Worm (Caenorhabditis elegans) whole organism, L1 larva: ENCODE measurements around the gene ras-1.

Source experiments
- C04F5.9 ChIP-seq: sonication (generic microtip); optimal IDR thresholded peaks from 2 replicates; lab custom pipeline; 2016; ENCODE audit warnings: missing genetic modification characterization, missing compliant biosample characterization
- aha-1 ChIP-seq: fragments of 150-350 bp; optimal IDR thresholded peaks from 2 replicates; lab custom pipeline; 2014; ENCODE audit warnings: missing biosample characterization, missing genetic modification characterization
- aly-2 ChIP-seq: fragments of 150-350 bp; optimal IDR thresholded peaks from 2 replicates; lab custom pipeline; 2014; ENCODE audit warnings: missing biosample characterization, missing genetic modification characterization
- blmp-1 ChIP-seq: fragments of 150-350 bp; optimal IDR thresholded peaks from 2 replicates; lab custom pipeline; 2014; ENCODE audit warnings: missing biosample characterization, missing genetic modification characterization
- ceh-63 ChIP-seq: fragments of 200-800 bp; sonication (Bioruptor generic); optimal IDR thresholded peaks from 2 replicates; lab custom pipeline; 2018; ENCODE audit warnings: mild to moderate bottlenecking, missing genetic modification characterization, missing compliant biosample characterization
- ceh-82 ChIP-seq, 3 experiments: fragments of 150-350 bp in 1 of 3; sonication (generic microtip) in 2 of 3; optimal IDR thresholded peaks; 2 replicates each; lab custom pipeline; 2014 to 2017; ENCODE audit warnings: missing biosample characterization in 3 of 3, missing genetic modification characterization in 3 of 3
- dpl-1 ChIP-seq, 3 experiments: fragments of 150-350 bp in 2 of 3; sonication (generic microtip) in 1 of 3; optimal IDR thresholded peaks; 2 replicates each; lab custom pipeline; 2014 to 2017; ENCODE audit warnings: missing biosample characterization in 3 of 3, missing genetic modification characterization in 3 of 3, missing genetic modification reagents in 3 of 3
- egl-13 ChIP-seq: sonication (generic microtip); optimal IDR thresholded peaks from 2 replicates; lab custom pipeline; 2016; ENCODE audit warnings: missing genotype, missing genetic modification reagents, missing genetic modification characterization, missing compliant biosample characterization
- elt-3 ChIP-seq, 6 experiments: fragments of 150-350 bp in 1 of 6; sonication (generic microtip); optimal IDR thresholded peaks; 2 replicates each; lab custom pipeline; 2017 to 2018; ENCODE audit warnings: missing biosample characterization in 6 of 6, missing genetic modification characterization in 6 of 6, inconsistent platforms in 1 of 6
- ets-5 ChIP-seq: fragments of 200-800 bp; sonication (Bioruptor generic); IDR thresholded peaks from 2 replicates; pipeline ENCODE4 v1.3.6; 2022; ENCODE audit warnings: missing genetic modification characterization, missing compliant biosample characterization
- fkh-8 ChIP-seq: sonication (generic microtip); optimal IDR thresholded peaks from 2 replicates; lab custom pipeline; 2016; ENCODE audit warnings: mild to moderate bottlenecking, missing genetic modification characterization, missing compliant biosample characterization
- fos-1 ChIP-seq: fragments of 150-350 bp; optimal IDR thresholded peaks from 2 replicates; lab custom pipeline; 2014; ENCODE audit warnings: missing biosample characterization, missing genetic modification characterization
- hlh-4 ChIP-seq: sonication (generic microtip); optimal IDR thresholded peaks from 2 replicates; lab custom pipeline; 2016; ENCODE audit warnings: mild to moderate bottlenecking, missing genetic modification characterization, missing compliant biosample characterization
- hpl-2 ChIP-seq: fragments of 150-350 bp; optimal IDR thresholded peaks from 2 replicates; lab custom pipeline; 2014; ENCODE audit warnings: missing biosample characterization, missing genetic modification reagents, missing genetic modification characterization
- isw-1 ChIP-seq: fragments of 200-800 bp; sonication (Bioruptor generic); IDR thresholded peaks from 2 replicates; pipeline ENCODE4 v1.3.6; 2022; ENCODE audit warnings: missing genetic modification characterization, missing compliant biosample characterization
- jun-1 ChIP-seq: fragments of 150-350 bp; optimal IDR thresholded peaks from 2 replicates; lab custom pipeline; 2014; ENCODE audit warnings: missing biosample characterization, missing genetic modification reagents, missing genetic modification characterization
- lin-13 ChIP-seq: fragments of 150-350 bp; optimal IDR thresholded peaks from 2 replicates; lab custom pipeline; 2014; ENCODE audit warnings: missing biosample characterization, missing genetic modification reagents, missing genetic modification characterization
- lin-14 ChIP-seq: fragments of 200-800 bp; sonication (Bioruptor generic); optimal IDR thresholded peaks from 2 replicates; lab custom pipeline; 2018; ENCODE audit warnings: mild to moderate bottlenecking, missing genetic modification characterization, moderate library complexity, missing compliant biosample characterization
- lin-15B ChIP-seq: fragments of 150-350 bp; sonication (generic microtip); optimal IDR thresholded peaks from 3 replicates; lab custom pipeline; 2014; ENCODE audit warnings: missing biosample characterization, missing genetic modification characterization
- lin-35 ChIP-seq, 2 experiments: fragments of 150-350 bp; optimal IDR thresholded peaks; 2 replicates each; lab custom pipeline; 2014; ENCODE audit warnings: missing biosample characterization in 2 of 2, missing genetic modification characterization in 2 of 2, missing genetic modification reagents in 2 of 2
- lin-39 ChIP-seq: fragments of 150-350 bp; optimal IDR thresholded peaks from 2 replicates; lab custom pipeline; 2014; ENCODE audit warnings: missing biosample characterization, missing genetic modification reagents, missing genetic modification characterization
- lir-3 ChIP-seq: sonication (generic microtip); optimal IDR thresholded peaks from 2 replicates; lab custom pipeline; 2016; ENCODE audit warnings: mild to moderate bottlenecking, missing genetic modification characterization, moderate library complexity, missing compliant biosample characterization; ENCODE audit not compliant: poor library complexity
- mef-2 ChIP-seq: fragments of 150-350 bp; optimal IDR thresholded peaks from 2 replicates; lab custom pipeline; 2014; ENCODE audit warnings: missing biosample characterization, missing genetic modification characterization
- mep-1 ChIP-seq: fragments of 150-350 bp; optimal IDR thresholded peaks from 2 replicates; lab custom pipeline; 2014; ENCODE audit warnings: missing biosample characterization, missing genetic modification characterization
- nhr-19 ChIP-seq: fragments of 200-800 bp; sonication (Bioruptor generic); conservative IDR thresholded peaks from 2 replicates; pipeline ENCODE4 v1.3.6; 2022; ENCODE audit warnings: missing genetic modification characterization, missing compliant biosample characterization
- nhr-20 ChIP-seq: sonication (generic microtip); optimal IDR thresholded peaks from 2 replicates; lab custom pipeline; 2016; ENCODE audit warnings: mild to moderate bottlenecking, missing genetic modification characterization, missing compliant biosample characterization
- nhr-28 ChIP-seq: fragments of 150-350 bp; optimal IDR thresholded peaks from 2 replicates; lab custom pipeline; 2014; ENCODE audit warnings: missing biosample characterization, missing genetic modification characterization
- nhr-47 ChIP-seq: sonication (generic microtip); optimal IDR thresholded peaks from 2 replicates; lab custom pipeline; 2016; ENCODE audit warnings: mild to moderate bottlenecking, missing genetic modification characterization, moderate library complexity, missing compliant biosample characterization
- nhr-77 ChIP-seq: fragments of 150-350 bp; optimal IDR thresholded peaks from 2 replicates; lab custom pipeline; 2014; ENCODE audit warnings: missing biosample characterization, missing genetic modification characterization
- nhr-84 ChIP-seq: sonication (generic microtip); optimal IDR thresholded peaks from 2 replicates; lab custom pipeline; 2017; ENCODE audit warnings: missing biosample characterization, missing genetic modification characterization
- nhr-85 ChIP-seq: sonication (generic microtip); peaks from one replicate; lab custom pipeline; 2016; ENCODE audit warnings: missing genetic modification characterization, inconsistent platforms, missing compliant biosample characterization
- nhr-90 ChIP-seq: sonication (generic microtip); optimal IDR thresholded peaks from 2 replicates; lab custom pipeline; 2016; ENCODE audit warnings: mild to moderate bottlenecking, missing genetic modification characterization, missing compliant biosample characterization; ENCODE audit not compliant: poor library complexity
- pag-3 ChIP-seq: sonication (generic microtip); optimal IDR thresholded peaks from 2 replicates; lab custom pipeline; 2017; ENCODE audit warnings: missing genetic modification characterization, mild to moderate bottlenecking, missing compliant biosample characterization, antibody characterized with exemption, borderline replicate concordance; ENCODE audit not compliant: insufficient read depth
- pqm-1 ChIP-seq: sonication (generic microtip); optimal IDR thresholded peaks from 3 replicates; lab custom pipeline; 2017; ENCODE audit warnings: missing biosample characterization, missing genetic modification characterization
- rnt-1 ChIP-seq: sonication (generic microtip); optimal IDR thresholded peaks from 2 replicates; lab custom pipeline; 2016; ENCODE audit warnings: mild to moderate bottlenecking, missing genetic modification characterization, moderate library complexity, missing compliant biosample characterization
- skn-1 ChIP-seq: fragments of 150-350 bp; optimal IDR thresholded peaks from 2 replicates; lab custom pipeline; 2014; ENCODE audit warnings: missing biosample characterization, missing genetic modification characterization
- sox-4 ChIP-seq: sonication (generic microtip); optimal IDR thresholded peaks from 2 replicates; lab custom pipeline; 2016; ENCODE audit warnings: missing genetic modification characterization, missing compliant biosample characterization
- sptf-1 ChIP-seq: fragments of 150-350 bp; optimal IDR thresholded peaks from 2 replicates; lab custom pipeline; 2014; ENCODE audit warnings: missing biosample characterization, missing genetic modification characterization
- sup-37 ChIP-seq: fragments of 200-800 bp; sonication (Bioruptor generic); optimal IDR thresholded peaks from 2 replicates; lab custom pipeline; 2018; ENCODE audit warnings: mild to moderate bottlenecking, missing genetic modification characterization, missing compliant biosample characterization
- swsn-7 ChIP-seq: sonication (generic microtip); optimal IDR thresholded peaks from 2 replicates; lab custom pipeline; 2016; ENCODE audit warnings: missing genetic modification characterization, missing compliant biosample characterization
- tbx-2 ChIP-seq: sonication (generic microtip); optimal IDR thresholded peaks from 2 replicates; lab custom pipeline; 2016; ENCODE audit warnings: missing genetic modification characterization, missing compliant biosample characterization
- tlp-1 ChIP-seq: fragments of 150-350 bp; optimal IDR thresholded peaks from 2 replicates; lab custom pipeline; 2014; ENCODE audit warnings: missing biosample characterization, missing genetic modification characterization
- unc-130 ChIP-seq: fragments of 150-350 bp; optimal IDR thresholded peaks from 2 replicates; lab custom pipeline; 2017; ENCODE audit warnings: missing biosample characterization, missing genetic modification characterization, inconsistent platforms
- unc-30 ChIP-seq: sonication (generic microtip); optimal IDR thresholded peaks from 2 replicates; lab custom pipeline; 2017; ENCODE audit warnings: missing biosample characterization, missing genetic modification characterization
- unc-62 ChIP-seq: fragments of 150-350 bp; optimal IDR thresholded peaks from 2 replicates; lab custom pipeline; 2014; ENCODE audit warnings: missing biosample characterization, missing genetic modification reagents, missing genetic modification characterization
- unc-86 ChIP-seq: sonication (generic microtip); optimal IDR thresholded peaks from 2 replicates; lab custom pipeline; 2016; ENCODE audit warnings: missing genetic modification characterization, missing compliant biosample characterization
- xbp-1 ChIP-seq: sonication (generic microtip); optimal IDR thresholded peaks from 2 replicates; lab custom pipeline; 2016; ENCODE audit warnings: missing genetic modification characterization, missing compliant biosample characterization
- ztf-11 ChIP-seq, 2 experiments: sonication (generic microtip); optimal IDR thresholded peaks; 2 replicates each; lab custom pipeline; 2016 to 2017; ENCODE audit warnings: missing genetic modification characterization in 2 of 2, missing biosample characterization in 1 of 2, missing compliant biosample characterization in 1 of 2

The ras-1 gene

ce11 chrII:12339152-12339551, 12.9 kb downstream of the ras-1 start (continued):
- TF ChIP-seq fkh-8 (tag; lab: Kevin White, UChicago), result peak; percentile 72
- peak; percentile 20 for TF ChIP-seq egl-13 (tag; lab: Kevin White, UChicago)
- TF ChIP-seq C04F5.9 (tag; lab: Kevin White, UChicago), result peak; percentile 23
- TF ChIP-seq sup-37 (GFP tag; lab: Kevin White, UChicago), result no peak
- TF ChIP-seq aha-1, result no peak
- no peak for TF ChIP-seq aly-2 (tag; lab: Kevin White, UChicago)
- TF ChIP-seq hpl-2 (GFP tag; lab: Kevin White, UChicago), result peak; percentile 33
- peak; percentile 68 for TF ChIP-seq nhr-85 (tag; lab: Kevin White, UChicago)
- peak; percentile 64 to 73 (median 68) for TF ChIP-seq dpl-1 (GFP tag; optimal IDR thresholded peaks at IDR 0.05; lab: Kevin White, UChicago)
- peak in 2 of 6 experiments; percentile 22 to 27 for TF ChIP-seq elt-3 (tag; optimal IDR thresholded peaks at IDR 0.05; lab: Kevin White, UChicago)
- TF ChIP-seq unc-62, result no peak
- no peak for TF ChIP-seq nhr-84 (tag; lab: Kevin White, UChicago)
- TF ChIP-seq nhr-90 (tag; lab: Kevin White, UChicago), result peak; percentile 65
- peak; percentile 12 for TF ChIP-seq lin-15B (tag; lab: Kevin White, UChicago)
- peak; percentile 80 for TF ChIP-seq mep-1 (tag; lab: Kevin White, UChicago)
- peak; percentile 80 for TF ChIP-seq rnt-1
- TF ChIP-seq nhr-20 (tag; lab: Kevin White, UChicago), result peak; percentile 74
- TF ChIP-seq lin-13 (GFP tag; lab: Kevin White, UChicago), result peak; percentile 64
- peak; percentile 62 for TF ChIP-seq nhr-19 (GFP tag; lab: Robert Waterston, UW)
- TF ChIP-seq isw-1 (GFP tag; lab: Robert Waterston, UW), result peak; percentile 64
- peak; percentile 2 for TF ChIP-seq sox-4 (tag; lab: Kevin White, UChicago)
- no peak for TF ChIP-seq pqm-1 (tag; lab: Kevin White, UChicago)
- TF ChIP-seq ztf-11 (tag; optimal IDR thresholded peaks at IDR 0.05; lab: Kevin White, UChicago), result peak in 1 of 2 experiments; percentile 25
- peak; percentile 30 for TF ChIP-seq jun-1 (tag; lab: Kevin White, UChicago)
- TF ChIP-seq hlh-4, result no peak
- no peak for TF ChIP-seq ets-5 (GFP tag; lab: Robert Waterston, UW)
- peak; percentile 75 for TF ChIP-seq fos-1 (tag; lab: Kevin White, UChicago)
- no peak for TF ChIP-seq lin-14 (GFP tag; lab: Kevin White, UChicago)
- peak; percentile 60 for TF ChIP-seq unc-86 (tag; lab: Kevin White, UChicago)
- no peak for TF ChIP-seq unc-30
- TF ChIP-seq tbx-2, result peak; percentile 75
- TF ChIP-seq lir-3 (tag; lab: Kevin White, UChicago), result peak; percentile 7
- TF ChIP-seq swsn-7 (tag; lab: Kevin White, UChicago), result peak; percentile 77
- no peak for TF ChIP-seq pag-3
- TF ChIP-seq skn-1 (tag; lab: Kevin White, UChicago), result peak; percentile 79
- peak; percentile 57 for TF ChIP-seq unc-130
- TF ChIP-seq lin-39 (tag; lab: Kevin White, UChicago), result peak; percentile 17
- no peak for TF ChIP-seq sptf-1 (tag; lab: Kevin White, UChicago)
- peak; percentile 77 for TF ChIP-seq blmp-1 (tag; lab: Kevin White, UChicago)
- peak; percentile 14 to 80 (median 47) for TF ChIP-seq ceh-82 (tag; optimal IDR thresholded peaks at IDR 0.05; lab: Kevin White, UChicago)
- peak; percentile 67 to 83 for TF ChIP-seq lin-35 (GFP tag; optimal IDR thresholded peaks at IDR 0.05; lab: Kevin White, UChicago)
- no peak for TF ChIP-seq nhr-77 (tag; lab: Kevin White, UChicago)
- peak; percentile 74 for TF ChIP-seq nhr-47

- TF ChIP-seq fkh-8 (tag; lab: Kevin White, UChicago) (no peak), mef-2 (tag; lab: Kevin White, UChicago) (no peak), swsn-7 (tag; lab: Kevin White, UChicago) (no peak), xbp-1 (tag; lab: Kevin White, UChicago) (no peak), nhr-28 (tag; lab: Kevin White, UChicago) (no peak), ceh-63 (GFP tag; lab: Kevin White, UChicago) (no peak), tlp-1 (tag; lab: Kevin White, UChicago) (no peak), jun-1 (tag; lab: Kevin White, UChicago) (no peak), ceh-82 (tag; optimal IDR thresholded peaks at IDR 0.05; lab: Kevin White, UChicago) (no peak)
- TF ChIP-seq, all 84 proteins: peak for 0
Observed at ce11 chrII:12335430-12335829, 16.6 kb downstream of the ras-1 start, which contains the start of gene sre-52. Gene sre-52, plus strand, starts transcription at chrII:12335730.
